Worm (Caenorhabditis elegans): ENCODE measurements around the gene T24H7.8.

The T24H7.8 gene

DNA sequence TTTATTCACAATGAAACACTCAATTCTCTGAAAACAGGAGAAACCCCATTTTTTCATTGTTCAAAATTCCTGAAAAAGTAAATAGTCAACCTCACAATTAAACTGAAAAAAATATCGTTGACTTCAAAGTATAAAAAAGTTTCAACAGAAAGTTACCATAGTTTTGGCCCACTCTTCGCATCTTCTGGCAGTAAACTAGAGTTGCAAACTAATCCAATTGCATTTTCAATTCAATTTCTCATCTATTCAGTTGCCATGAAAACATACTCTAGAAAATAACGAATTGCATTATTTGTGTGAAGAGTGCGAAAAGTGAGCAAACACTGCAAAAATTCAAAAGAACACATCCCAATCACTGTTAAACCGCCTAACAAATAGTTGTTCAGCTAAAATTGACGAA, 21.8 kb downstream of the T24H7.8 start, which contains the start of gene F13H8.3:
F13H8.3 (plus strand) TSS at position 301 of the 400 bp plus-strand sequence.
- TF ChIP-seq ztf-29 (GFP tag; IDR thresholded peaks at IDR 0.05) (no peak), ztf-23 (GFP tag; IDR thresholded peaks at IDR 0.05) (no peak), T22C8.4 (GFP tag; IDR thresholded peaks at IDR 0.05) (no peak), klf-2 (GFP tag; conservative IDR thresholded peaks at IDR 0.05) (no peak), med-1 (GFP tag; optimal IDR thresholded peaks at IDR 0.05; ENCODE audit: insufficient read depth) (no peak)

ce11 chrII:6267983-6268382, 26.1 kb downstream of the T24H7.8 start, which contains the start of gene F13H8.8:
F13H8.8 (minus strand) TSS chrII:6268083.
- TF ChIP-seq cog-1 (tag; optimal IDR thresholded peaks at IDR 0.05) (no peak), ztf-29 (GFP tag; IDR thresholded peaks at IDR 0.05) (no peak), T22C8.4 (GFP tag; IDR thresholded peaks at IDR 0.05) (no peak), klf-2 (GFP tag; conservative IDR thresholded peaks at IDR 0.05) (no peak), ztf-23 (GFP tag; IDR thresholded peaks at IDR 0.05) (no peak), ref-1 (GFP tag; conservative IDR thresholded peaks at IDR 0.05) (no peak)

DNA sequence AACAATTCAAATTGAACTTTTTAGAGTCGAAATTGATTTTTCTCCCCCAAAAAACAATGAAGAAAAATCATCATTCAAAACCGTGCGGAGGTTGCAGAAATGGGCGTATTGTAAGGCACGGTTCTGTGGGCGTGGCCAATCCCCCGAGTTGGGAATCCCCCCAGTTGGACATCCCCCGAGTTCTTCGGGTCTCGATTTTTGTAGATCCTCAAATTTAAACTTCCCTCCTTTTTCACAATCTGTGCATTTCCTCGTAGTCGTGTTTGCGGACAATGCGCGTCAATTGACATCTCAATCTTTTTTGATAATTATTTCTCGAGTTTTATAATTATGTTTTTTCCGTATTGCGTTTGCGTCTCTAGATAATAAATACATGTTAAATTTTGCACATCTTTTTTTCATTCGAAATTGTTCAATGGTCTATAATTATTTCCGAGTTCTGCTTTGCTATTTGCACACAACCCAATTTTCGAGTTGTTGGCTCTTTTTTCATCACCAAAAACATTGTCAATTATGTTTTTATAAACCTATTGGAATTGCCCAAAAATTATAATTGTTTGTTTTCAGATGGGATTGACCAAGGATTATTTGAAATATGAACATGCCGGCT, 28.1 kb downstream of the T24H7.8 start, which contains the start of gene F13H8.2:
F13H8.2 (plus strand) TSS at position 560 of the 610 bp plus-strand sequence.
- TF ChIP-seq ref-1 (GFP tag; conservative IDR thresholded peaks at IDR 0.05): no peak
- TF ChIP-seq ztf-23 (GFP tag; IDR thresholded peaks at IDR 0.05): peak; percentile 86; the same call in 1 of the 2 replicates
- peak; percentile 25; the same call in 1 of the 2 replicates for TF ChIP-seq T22C8.4 (GFP tag; IDR thresholded peaks at IDR 0.05)
- 0 out of 2 replicates have a peak, but pooled peaks have one; percentile 37 for TF ChIP-seq klf-2 (GFP tag; conservative IDR thresholded peaks at IDR 0.05)
- peak; percentile 81 for TF ChIP-seq flt-1 (GFP tag; IDR thresholded peaks at IDR 0.05)
- no peak for TF ChIP-seq med-1 (GFP tag; optimal IDR thresholded peaks at IDR 0.05; ENCODE audit: insufficient read depth)
- peak; percentile 35; the same call in 1 of the 2 replicates for TF ChIP-seq tab-1 (GFP tag; IDR thresholded peaks at IDR 0.05)
- TF ChIP-seq ztf-29 (GFP tag; IDR thresholded peaks at IDR 0.05): no peak
- peak; percentile 43 for TF ChIP-seq cog-1 (tag; optimal IDR thresholded peaks at IDR 0.05)

ce11 chrII:6273916-6274315, 32.1 kb downstream of the T24H7.8 start, which contains the start of gene bpl-1:
bpl-1 (plus strand) TSS chrII:6274216.
- TF ChIP-seq cog-1 (tag; optimal IDR thresholded peaks at IDR 0.05) (no peak), med-1 (GFP tag; optimal IDR thresholded peaks at IDR 0.05; ENCODE audit: insufficient read depth) (no peak), T22C8.4 (GFP tag; IDR thresholded peaks at IDR 0.05) (no peak), flt-1 (GFP tag; IDR thresholded peaks at IDR 0.05) (no peak), ref-1 (GFP tag; conservative IDR thresholded peaks at IDR 0.05) (no peak), ztf-29 (GFP tag; IDR thresholded peaks at IDR 0.05) (no peak), klf-2 (GFP tag; conservative IDR thresholded peaks at IDR 0.05) (no peak), tab-1 (GFP tag; IDR thresholded peaks at IDR 0.05) (no peak), ztf-23 (GFP tag; IDR thresholded peaks at IDR 0.05) (no peak)

DNA sequence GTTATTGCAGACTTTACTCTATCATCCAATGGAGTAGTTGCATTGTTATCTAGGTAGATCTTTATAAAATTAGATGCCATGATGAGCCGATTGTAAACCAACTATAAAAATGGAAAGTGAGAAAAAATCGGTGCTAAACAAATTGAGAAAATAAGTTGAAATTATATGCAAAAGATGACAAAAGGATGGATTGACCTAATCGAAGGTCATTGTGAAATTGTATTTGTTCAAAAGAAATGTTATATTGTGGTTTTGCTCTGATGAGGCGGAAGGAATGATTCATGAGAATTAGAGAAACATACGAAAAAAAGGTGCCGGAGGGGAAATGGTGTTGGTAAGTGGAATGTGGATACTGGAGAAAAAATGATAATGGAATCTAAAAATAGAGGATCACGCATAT, 39.1 kb downstream of the T24H7.8 start, which contains the start of gene scly-1:
scly-1 (minus strand) TSS at position 101 of the 400 bp plus-strand sequence.
- TF ChIP-seq ref-1 (GFP tag; conservative IDR thresholded peaks at IDR 0.05) (no peak), flt-1 (GFP tag; IDR thresholded peaks at IDR 0.05) (no peak), ztf-23 (GFP tag; IDR thresholded peaks at IDR 0.05) (no peak), klf-2 (GFP tag; conservative IDR thresholded peaks at IDR 0.05) (no peak), T22C8.4 (GFP tag; IDR thresholded peaks at IDR 0.05) (no peak), cog-1 (tag; optimal IDR thresholded peaks at IDR 0.05) (no peak), med-1 (GFP tag; optimal IDR thresholded peaks at IDR 0.05; ENCODE audit: insufficient read depth) (no peak), tab-1 (GFP tag; IDR thresholded peaks at IDR 0.05) (no peak), ztf-29 (GFP tag; IDR thresholded peaks at IDR 0.05) (no peak)

DNA sequence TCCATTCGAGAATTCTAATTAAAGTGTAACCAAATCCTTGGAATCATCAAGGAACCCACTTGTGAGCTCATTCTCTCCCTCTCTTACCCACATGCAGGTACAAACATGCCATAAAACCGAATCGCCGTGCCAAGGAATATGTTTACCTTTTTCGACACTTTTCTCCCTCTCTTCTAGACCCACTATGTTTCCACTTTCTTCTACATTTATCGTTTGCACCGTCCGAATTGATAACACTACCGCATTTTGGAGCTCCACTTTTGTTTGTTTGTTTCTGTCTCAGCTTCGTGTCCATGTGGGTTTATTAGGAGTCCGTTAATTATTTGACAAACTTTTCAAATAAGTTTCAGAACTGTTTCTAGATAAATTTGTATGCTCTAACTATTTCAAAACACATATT, 40.0 kb downstream of the T24H7.8 start:
- TF ChIP-seq tab-1 (GFP tag; IDR thresholded peaks at IDR 0.05) (no peak), T22C8.4 (GFP tag; IDR thresholded peaks at IDR 0.05) (no peak), klf-2 (GFP tag; conservative IDR thresholded peaks at IDR 0.05) (no peak)

ce11 chrII:6283074-6283473, 41.2 kb downstream of the T24H7.8 start, which contains the start of gene F13H8.1:
F13H8.1 (plus strand) TSS chrII:6283384.
- TF ChIP-seq tab-1 (GFP tag; IDR thresholded peaks at IDR 0.05) (no peak), T22C8.4 (GFP tag; IDR thresholded peaks at IDR 0.05) (no peak), flt-1 (GFP tag; IDR thresholded peaks at IDR 0.05) (no peak)

ce11 chrII:6286865-6287264, 45.0 kb downstream of the T24H7.8 start, which contains the start of gene F13H8.6:
F13H8.6 (minus strand) TSS chrII:6286965.
- TF ChIP-seq T22C8.4 (GFP tag; IDR thresholded peaks at IDR 0.05): no peak
- no peak for TF ChIP-seq ztf-23 (GFP tag; IDR thresholded peaks at IDR 0.05)
- TF ChIP-seq cog-1 (tag; optimal IDR thresholded peaks at IDR 0.05): no peak

ce11 chrII:6288104-6288503, 46.2 kb downstream of the T24H7.8 start:
- TF ChIP-seq klf-2 (GFP tag; conservative IDR thresholded peaks at IDR 0.05) (no peak), cog-1 (tag; optimal IDR thresholded peaks at IDR 0.05) (no peak), T22C8.4 (GFP tag; IDR thresholded peaks at IDR 0.05) (no peak), ztf-23 (GFP tag; IDR thresholded peaks at IDR 0.05) (no peak), med-1 (GFP tag; optimal IDR thresholded peaks at IDR 0.05; ENCODE audit: insufficient read depth) (no peak), ref-1 (GFP tag; conservative IDR thresholded peaks at IDR 0.05) (no peak), ztf-29 (GFP tag; IDR thresholded peaks at IDR 0.05) (no peak), tab-1 (GFP tag; IDR thresholded peaks at IDR 0.05) (no peak), flt-1 (GFP tag; IDR thresholded peaks at IDR 0.05) (no peak)

ce11 chrII:6290047-6290582, 48.3 kb downstream of the T24H7.8 start, which contains the start of gene upb-1:
upb-1 (minus strand) TSS chrII:6290097.
- no peak for TF ChIP-seq flt-1 (GFP tag; IDR thresholded peaks at IDR 0.05)
- TF ChIP-seq ztf-29 (GFP tag; IDR thresholded peaks at IDR 0.05): no peak
- no peak for TF ChIP-seq T22C8.4 (GFP tag; IDR thresholded peaks at IDR 0.05)
- TF ChIP-seq med-1 (GFP tag; optimal IDR thresholded peaks at IDR 0.05; ENCODE audit: insufficient read depth): no peak
- no peak for TF ChIP-seq ztf-23 (GFP tag; IDR thresholded peaks at IDR 0.05)
- no peak for TF ChIP-seq ref-1 (GFP tag; conservative IDR thresholded peaks at IDR 0.05)
- TF ChIP-seq cog-1 (tag; optimal IDR thresholded peaks at IDR 0.05): no peak
- no peak for TF ChIP-seq klf-2 (GFP tag; conservative IDR thresholded peaks at IDR 0.05)
- TF ChIP-seq tab-1 (GFP tag; IDR thresholded peaks at IDR 0.05): no peak

All from whole organism, midembryonic.